Fruit fly (Drosophila melanogaster) whole organism, embryonic: ENCODE data around the gene CG17032.

Experiments
- B-H2 ChIP-seq: fragments of 200-800 bp; sonication (Bioruptor generic); optimal IDR thresholded peaks from 2 replicates; lab custom pipeline; 2018; ENCODE audit warnings: missing biosample characterization, mild to moderate bottlenecking, missing genetic modification characterization
- BEAF-32 ChIP-seq: fragments of 200-800 bp; sonication (Bioruptor generic); optimal IDR thresholded peaks from 3 replicates; lab custom pipeline; 2017; ENCODE audit warnings: missing biosample characterization, missing genetic modification characterization, mild to moderate bottlenecking, moderate library complexity, missing genetic modification reagents
- C15 ChIP-seq: fragments of 200-800 bp; sonication (Bioruptor generic); IDR thresholded peaks from 3 replicates; pipeline ENCODE4 v1.3.6; 2022; ENCODE audit warnings: missing biosample characterization, missing genetic modification characterization
- CG10209 ChIP-seq: fragments of 200-800 bp; sonication (Bioruptor generic); optimal IDR thresholded peaks from 3 replicates; lab custom pipeline; 2017; ENCODE audit warnings: missing biosample characterization, mild to moderate bottlenecking, missing genetic modification characterization, missing genetic modification reagents
- CG10979 ChIP-seq: fragments of 200-800 bp; sonication (Bioruptor generic); optimal IDR thresholded peaks from 2 replicates; lab custom pipeline; 2018; ENCODE audit warnings: missing biosample characterization, mild to moderate bottlenecking, missing genetic modification characterization, moderate library complexity
- CG11456 ChIP-seq: fragments of 200-800 bp; sonication (Bioruptor generic); IDR thresholded peaks from 3 replicates; pipeline ENCODE4 v1.3.6; 2022; ENCODE audit warnings: missing biosample characterization, missing genetic modification characterization
- CG12071 ChIP-seq: fragments of 200-800 bp; sonication (Bioruptor generic); optimal IDR thresholded peaks from 3 replicates; lab custom pipeline; 2018; ENCODE audit warnings: missing biosample characterization, mild to moderate bottlenecking, missing genetic modification characterization
- CG12299 ChIP-seq: fragments of 200-800 bp; sonication (Bioruptor generic); optimal IDR thresholded peaks from 2 replicates; lab custom pipeline; 2018; ENCODE audit warnings: missing biosample characterization, mild to moderate bottlenecking, missing genetic modification characterization
- CG12942 ChIP-seq: fragments of 200-800 bp; sonication (Bioruptor generic); optimal IDR thresholded peaks from 3 replicates; lab custom pipeline; 2016; ENCODE audit warnings: missing biosample characterization, missing genetic modification characterization
- CG13894 ChIP-seq: fragments of 200-800 bp; sonication (Bioruptor generic); optimal IDR thresholded peaks from 3 replicates; lab custom pipeline; 2018; ENCODE audit warnings: missing biosample characterization, mild to moderate bottlenecking, missing genetic modification characterization, moderate library complexity
- CG14441 ChIP-seq: fragments of 200-800 bp; sonication (Bioruptor generic); IDR thresholded peaks from 2 replicates; pipeline ENCODE4 v1.3.6; 2022; ENCODE audit warnings: missing biosample characterization, missing genetic modification characterization
- CG15269 ChIP-seq: fragments of 200-800 bp; sonication (Bioruptor generic); optimal IDR thresholded peaks from 2 replicates; lab custom pipeline; 2018; ENCODE audit warnings: missing biosample characterization, mild to moderate bottlenecking, missing genetic modification characterization, moderate library complexity
- CG2678 ChIP-seq: fragments of 200-800 bp; sonication (Bioruptor generic); optimal IDR thresholded peaks from 3 replicates; lab custom pipeline; 2019; ENCODE audit warnings: missing biosample characterization, mild to moderate bottlenecking, missing genetic modification characterization, moderate library complexity
- CG30431 ChIP-seq: fragments of 200-800 bp; sonication (Bioruptor generic); optimal IDR thresholded peaks from 2 replicates; lab custom pipeline; 2017; ENCODE audit warnings: missing biosample characterization, missing genetic modification characterization
- CG34376 ChIP-seq: fragments of 200-800 bp; sonication (Bioruptor generic); optimal IDR thresholded peaks from 2 replicates; lab custom pipeline; 2018; ENCODE audit warnings: missing biosample characterization, mild to moderate bottlenecking, missing genetic modification characterization
- CG42726 ChIP-seq: fragments of 200-800 bp; sonication (Bioruptor generic); IDR thresholded peaks from 2 replicates; pipeline ENCODE4 v1.3.6; 2022; ENCODE audit warnings: missing biosample characterization, missing genetic modification characterization; ENCODE audit not compliant: partially characterized antibody
- CG4360 ChIP-seq: fragments of 200-800 bp; sonication (Bioruptor generic); IDR thresholded peaks from 2 replicates; pipeline ENCODE4 v1.3.6; 2022; ENCODE audit warnings: missing biosample characterization, missing genetic modification characterization
- CG6791 ChIP-seq: fragments of 200-800 bp; sonication (Bioruptor generic); IDR thresholded peaks from 3 replicates; pipeline ENCODE4 v1.3.6; 2022; ENCODE audit warnings: missing biosample characterization, missing genetic modification characterization; ENCODE audit not compliant: partially characterized antibody
- CG7963 ChIP-seq: fragments of 200-800 bp; sonication (Bioruptor generic); IDR thresholded peaks from 3 replicates; pipeline ENCODE4 v1.3.6; 2022; ENCODE audit warnings: missing biosample characterization, missing genetic modification characterization; ENCODE audit not compliant: partially characterized antibody
- CG9215 ChIP-seq: fragments of 200-800 bp; sonication (Bioruptor generic); IDR thresholded peaks from 2 replicates; pipeline ENCODE4 v1.3.6; 2022; ENCODE audit warnings: missing biosample characterization, missing genetic modification characterization
- CG9437 ChIP-seq: fragments of 200-800 bp; sonication (Bioruptor generic); optimal IDR thresholded peaks from 2 replicates; lab custom pipeline; 2018; ENCODE audit warnings: missing biosample characterization, mild to moderate bottlenecking, missing genetic modification characterization
- H15 ChIP-seq: fragments of 200-800 bp; sonication (Bioruptor generic); IDR thresholded peaks from 3 replicates; pipeline ENCODE4 v1.3.6; 2022; ENCODE audit warnings: missing biosample characterization, missing genetic modification characterization
- Hand ChIP-seq: fragments of 200-800 bp; sonication (Bioruptor generic); optimal IDR thresholded peaks from 2 replicates; lab custom pipeline; 2017; ENCODE audit warnings: mild to moderate bottlenecking, missing biosample characterization, missing genetic modification reagents, missing genetic modification characterization
- Hr78 ChIP-seq, 2 experiments: fragments of 200-800 bp in 1 of 2; fragments of >200 bp in 1 of 2; sonication (Bioruptor generic) in 1 of 2; optimal IDR thresholded peaks; 2 replicates each; lab custom pipeline; 2017 to 2019; ENCODE audit warnings: missing biosample characterization in 2 of 2, missing genetic modification characterization in 2 of 2, mild to moderate bottlenecking in 1 of 2, moderate library complexity in 1 of 2
- Med ChIP-seq: fragments of 200-800 bp; sonication (Bioruptor generic); peaks from one replicate; lab custom pipeline; 2016; ENCODE audit warnings: missing biosample characterization, missing genetic modification characterization, mild to moderate bottlenecking, inconsistent platforms, moderate library complexity
- Nf-YA ChIP-seq: fragments of 200-800 bp; sonication (Bioruptor generic); IDR thresholded peaks from 2 replicates; pipeline ENCODE4 v1.3.6; 2022; ENCODE audit warnings: missing biosample characterization, missing genetic modification characterization
- Nf-YB ChIP-seq: fragments of 200-800 bp; sonication (Bioruptor generic); optimal IDR thresholded peaks from 3 replicates; lab custom pipeline; 2019; ENCODE audit warnings: missing biosample characterization, mild to moderate bottlenecking, missing genetic modification characterization, moderate library complexity
- Nf-YC ChIP-seq: fragments of 200-800 bp; optimal IDR thresholded peaks from 3 replicates; lab custom pipeline; 2019; ENCODE audit warnings: missing biosample characterization, mild to moderate bottlenecking, missing genetic modification characterization, moderate library complexity
- Pdp1 ChIP-seq, 2 experiments: fragments of 200-800 bp; sonication (Bioruptor generic); optimal IDR thresholded peaks; 3 replicates each; lab custom pipeline; 2016; ENCODE audit warnings: missing biosample characterization in 2 of 2, missing genetic modification characterization in 2 of 2, mild to moderate bottlenecking in 1 of 2, moderate library complexity in 1 of 2
- ash1 ChIP-seq: fragments of 200-800 bp; sonication (Bioruptor generic); optimal IDR thresholded peaks from 2 replicates; lab custom pipeline; 2018; ENCODE audit warnings: missing biosample characterization, mild to moderate bottlenecking, missing genetic modification characterization
- bowl ChIP-seq: fragments of 200-800 bp; sonication (Bioruptor generic); IDR thresholded peaks from 2 replicates; pipeline ENCODE4 v1.3.6; 2022; ENCODE audit warnings: missing biosample characterization, missing genetic modification characterization
- chinmo ChIP-seq: fragments of 200-800 bp; sonication (Bioruptor generic); IDR thresholded peaks from 4 replicates; pipeline ENCODE4 v1.3.6; 2022; ENCODE audit warnings: missing biosample characterization, missing genetic modification characterization; ENCODE audit not compliant: partially characterized antibody
- exex ChIP-seq: fragments of 200-800 bp; sonication (Bioruptor generic); optimal IDR thresholded peaks from 4 replicates; lab custom pipeline; 2018; ENCODE audit warnings: missing biosample characterization, mild to moderate bottlenecking, missing genetic modification characterization, moderate library complexity
- fd3F ChIP-seq: fragments of 200-800 bp; sonication (Bioruptor generic); optimal IDR thresholded peaks from 2 replicates; lab custom pipeline; 2018; ENCODE audit warnings: missing biosample characterization, mild to moderate bottlenecking, missing genetic modification characterization, moderate library complexity
- grau ChIP-seq: fragments of 200-800 bp; optimal IDR thresholded peaks from 3 replicates; lab custom pipeline; 2019; ENCODE audit warnings: missing biosample characterization, mild to moderate bottlenecking, missing genetic modification characterization, moderate library complexity
- kah ChIP-seq: fragments of 200-800 bp; sonication (Bioruptor generic); optimal IDR thresholded peaks from 2 replicates; lab custom pipeline; 2018; ENCODE audit warnings: missing biosample characterization, mild to moderate bottlenecking, missing genetic modification characterization
- mirr ChIP-seq: fragments of 200-800 bp; sonication (Bioruptor generic); optimal IDR thresholded peaks from 3 replicates; lab custom pipeline; 2018; ENCODE audit warnings: missing biosample characterization, mild to moderate bottlenecking, missing genetic modification characterization
- odd ChIP-seq: fragments of 200-800 bp; sonication (Bioruptor generic); optimal IDR thresholded peaks from 2 replicates; lab custom pipeline; 2017; ENCODE audit warnings: missing biosample characterization, mild to moderate bottlenecking, missing genetic modification characterization
- psq ChIP-seq: fragments of 200-800 bp; sonication (Bioruptor generic); optimal IDR thresholded peaks from 2 replicates; lab custom pipeline; 2017; ENCODE audit warnings: missing biosample characterization, missing genetic modification characterization
- sd ChIP-seq: fragments of 200-800 bp; sonication (Bioruptor generic); optimal IDR thresholded peaks from 3 replicates; lab custom pipeline; 2018; ENCODE audit warnings: missing biosample characterization, mild to moderate bottlenecking, missing genetic modification characterization, moderate library complexity
- sens-2 ChIP-seq: fragments of 200-800 bp; sonication (Bioruptor generic); IDR thresholded peaks from 2 replicates; pipeline ENCODE4 v1.3.6; 2022; ENCODE audit warnings: missing biosample characterization, missing genetic modification characterization
- sug ChIP-seq: fragments of 200-800 bp; optimal IDR thresholded peaks from 2 replicates; lab custom pipeline; 2019; ENCODE audit warnings: missing biosample characterization, mild to moderate bottlenecking, missing genetic modification characterization, moderate library complexity
- tll ChIP-seq, 2 experiments: fragments of 200-800 bp in 1 of 2; fragments of >200 bp in 1 of 2; sonication (Bioruptor generic) in 1 of 2; optimal IDR thresholded peaks; 2 replicates each; lab custom pipeline; 2017 to 2019; ENCODE audit warnings: missing biosample characterization in 2 of 2, missing genetic modification characterization in 2 of 2, mild to moderate bottlenecking in 1 of 2, moderate library complexity in 1 of 2
- tna ChIP-seq: fragments of 200-800 bp; sonication (Bioruptor generic); IDR thresholded peaks from 2 replicates; pipeline ENCODE4 v1.3.6; 2022; ENCODE audit warnings: missing biosample characterization, missing genetic modification characterization; ENCODE audit not compliant: partially characterized antibody
- z ChIP-seq: fragments of 200-800 bp; sonication (Bioruptor generic); IDR thresholded peaks from 3 replicates; pipeline ENCODE4 v1.3.6; 2022; ENCODE audit warnings: missing biosample characterization, missing genetic modification characterization

Gene CG17032

dm6 chr3L:15978224-15978623, 19.6 kb downstream of the CG17032 start, which contains the start of gene CG17028:
Gene CG17028, plus strand, starts transcription at chr3L:15978524.
- TF ChIP-seq sd (tag; lab: Kevin White, UChicago) (peak; percentile 22), BEAF-32 (GFP tag; lab: Kevin White, UChicago) (no peak), exex (tag; lab: Kevin White, UChicago) (peak; percentile 48), CG30431 (GFP tag; lab: Kevin White, UChicago) (no peak), CG9215 (no peak), CG6791 (GFP tag; lab: Robert Waterston, UW) (no peak), fd3F (GFP tag; lab: Kevin White, UChicago) (no peak), CG4360 (GFP tag; lab: Robert Waterston, UW) (no peak), tll (GFP tag; optimal IDR thresholded peaks at IDR 0.05; lab: Kevin White, UChicago) (no peak), mirr (GFP tag; lab: Kevin White, UChicago) (peak; percentile 66)

dm6 chr3L:15979240-15979639, 20.6 kb downstream of the CG17032 start:
- TF ChIP-seq Hr78 (GFP tag; optimal IDR thresholded peaks at IDR 0.05; lab: Kevin White, UChicago): peak in 1 of 2 experiments; percentile 16
- TF ChIP-seq Pdp1 (GFP tag; optimal IDR thresholded peaks at IDR 0.05; lab: Kevin White, UChicago): peak in 1 of 2 experiments; percentile 8
- 0 out of 3 replicates have a peak, but pooled peaks have one; percentile 19 for TF ChIP-seq CG7963 (GFP tag; lab: Robert Waterston, UW)
- TF ChIP-seq bowl (GFP tag; lab: Robert Waterston, UW): no peak
- no peak for TF ChIP-seq Nf-YA (GFP tag; lab: Robert Waterston, UW)
- 0 out of 2 replicates have a peak, but pooled peaks have one; percentile 10 for TF ChIP-seq CG14441 (GFP tag; lab: Robert Waterston, UW)

dm6 chr3L:15979912-15980311, 21.3 kb downstream of the CG17032 start, which contains the start of gene CG17027:
Gene CG17027, plus strand, starts transcription at chr3L:15980100.
- TF ChIP-seq CG12299 (tag; lab: Kevin White, UChicago): no peak
- TF ChIP-seq CG15269 (tag; lab: Kevin White, UChicago): peak; percentile 6
- 0 out of 2 replicates have a peak, but pooled peaks have one; percentile 9 for TF ChIP-seq CG42726
- TF ChIP-seq CG12942 (GFP tag; lab: Kevin White, UChicago): no peak
- TF ChIP-seq mirr (GFP tag; lab: Kevin White, UChicago): peak; percentile 5
- no peak for TF ChIP-seq H15 (GFP tag; lab: Robert Waterston, UW)
- TF ChIP-seq CG14441 (GFP tag; lab: Robert Waterston, UW): no peak
- no peak for TF ChIP-seq ash1
- no peak for TF ChIP-seq Nf-YB (GFP tag; lab: Kevin White, UChicago)
- TF ChIP-seq odd (GFP tag; lab: Kevin White, UChicago): peak; percentile 3
- TF ChIP-seq CG9437 (GFP tag; lab: Kevin White, UChicago): no peak
- TF ChIP-seq Hand (GFP tag; lab: Kevin White, UChicago): no peak
- TF ChIP-seq CG2678 (tag; lab: Kevin White, UChicago): peak; percentile 35
- TF ChIP-seq CG11456: no peak
- TF ChIP-seq CG34376 (GFP tag; lab: Kevin White, UChicago): peak; percentile 18
- no peak for TF ChIP-seq exex (tag; lab: Kevin White, UChicago)
- peak; percentile 53 for TF ChIP-seq CG13894
- no peak for TF ChIP-seq grau (tag; lab: Kevin White, UChicago)
- TF ChIP-seq psq (GFP tag; lab: Kevin White, UChicago): no peak
- no peak for TF ChIP-seq chinmo
- TF ChIP-seq CG12071 (GFP tag; lab: Kevin White, UChicago): peak; percentile 19
- TF ChIP-seq z: no peak
- peak; percentile 20 for TF ChIP-seq Med (GFP tag; lab: Kevin White, UChicago)
- TF ChIP-seq Nf-YC (tag; lab: Kevin White, UChicago): no peak
- TF ChIP-seq kah: no peak
- TF ChIP-seq sens-2 (GFP tag; lab: Robert Waterston, UW): no peak
- TF ChIP-seq C15 (GFP tag; lab: Robert Waterston, UW): no peak
- TF ChIP-seq sug: peak; percentile 50
- TF ChIP-seq CG10209 (GFP tag; lab: Kevin White, UChicago): no peak
- no peak for TF ChIP-seq CG10979 (tag; lab: Kevin White, UChicago)
- TF ChIP-seq B-H2 (GFP tag; lab: Kevin White, UChicago): no peak
- no peak for TF ChIP-seq tna (GFP tag; lab: Robert Waterston, UW)
